Fruit fly (Drosophila melanogaster) whole organism, wandering third instar larva: Measurements from ENCODE around the gene MRG15.

Source experiments
- Abd-B ChIP-seq: fragments of >200 bp; optimal IDR thresholded peaks from 2 replicates; lab custom pipeline; 2017; ENCODE audit warnings: missing biosample characterization, missing genetic modification characterization
- CG32264 ChIP-seq: fragments of 200-800 bp; sonication (Bioruptor generic); optimal IDR thresholded peaks from 2 replicates; lab custom pipeline; 2016; ENCODE audit warnings: missing biosample characterization, missing genetic modification characterization
- CG9705 ChIP-seq: fragments of 200-800 bp; sonication (Bioruptor generic); optimal IDR thresholded peaks from 2 replicates; lab custom pipeline; 2018; ENCODE audit warnings: missing biosample characterization, mild to moderate bottlenecking, missing genetic modification characterization
- CrebA ChIP-seq: fragments of 200-800 bp; sonication (Bioruptor generic); optimal IDR thresholded peaks from 2 replicates; lab custom pipeline; 2016; ENCODE audit warnings: missing biosample characterization, mild to moderate bottlenecking, missing genetic modification characterization, borderline replicate concordance
- Dfd ChIP-seq: fragments of >200 bp; optimal IDR thresholded peaks from 2 replicates; lab custom pipeline; 2017; ENCODE audit warnings: missing biosample characterization, missing genetic modification characterization
- Dif ChIP-seq: fragments of 200-275, 200-300 bp; sonication (Bioruptor generic); optimal IDR thresholded peaks from 2 replicates; lab custom pipeline; 2018; ENCODE audit warnings: missing biosample characterization, missing genetic modification characterization; ENCODE audit not compliant: partially characterized antibody
- GATAd ChIP-seq: sonication (Bioruptor generic); optimal IDR thresholded peaks from 2 replicates; lab custom pipeline; 2016; ENCODE audit warnings: missing biosample characterization, missing genetic modification characterization
- HLH106 ChIP-seq: fragments of 200-800 bp; optimal IDR thresholded peaks from 3 replicates; lab custom pipeline; 2019; ENCODE audit warnings: missing biosample characterization, mild to moderate bottlenecking, missing genetic modification characterization, moderate library complexity
- Hnf4 ChIP-seq: fragments of 200-800 bp; sonication (Bioruptor generic); optimal IDR thresholded peaks from 2 replicates; lab custom pipeline; 2016; ENCODE audit warnings: missing biosample characterization, mild to moderate bottlenecking, missing genetic modification characterization
- Hr78 ChIP-seq: fragments of >200 bp; optimal IDR thresholded peaks from 2 replicates; lab custom pipeline; 2017; ENCODE audit warnings: missing biosample characterization, missing genetic modification characterization
- Hr83 ChIP-seq: fragments of 200-300 bp; sonication (Bioruptor generic); optimal IDR thresholded peaks from 2 replicates; lab custom pipeline; 2016; ENCODE audit warnings: missing biosample characterization, mild to moderate bottlenecking, missing genetic modification characterization, moderate library complexity; ENCODE audit not compliant: poor library complexity, severe bottlenecking
- Jra ChIP-seq: sonication (Bioruptor generic); optimal IDR thresholded peaks from 2 replicates; lab custom pipeline; 2016; ENCODE audit warnings: missing biosample characterization, missing genetic modification characterization
- Mio ChIP-seq: sonication (Bioruptor generic); optimal IDR thresholded peaks from 2 replicates; lab custom pipeline; 2016; ENCODE audit warnings: missing biosample characterization, missing genetic modification characterization
- Myc ChIP-seq: fragments of >200 bp; optimal IDR thresholded peaks from 2 replicates; lab custom pipeline; 2017
- N ChIP-seq: fragments of >200 bp; optimal IDR thresholded peaks from 2 replicates; lab custom pipeline; 2018; ENCODE audit warnings: missing biosample characterization, missing external identifiers, missing genetic modification characterization
- OdsH ChIP-seq: fragments of 200-800 bp; sonication (Bioruptor generic); optimal IDR thresholded peaks from 2 replicates; lab custom pipeline; 2016; ENCODE audit warnings: missing biosample characterization, mild to moderate bottlenecking, missing genetic modification characterization
- Rel ChIP-seq, 2 experiments: fragments of 200-800 bp; sonication (Bioruptor generic) in 1 of 2; optimal IDR thresholded peaks; 2 replicates in 1 of 2; 3 replicates in 1 of 2; lab custom pipeline; 2016 to 2019; ENCODE audit warnings: mild to moderate bottlenecking in 2 of 2, missing biosample characterization in 2 of 2, missing genetic modification characterization in 2 of 2, moderate library complexity in 1 of 2
- Sp1 ChIP-seq: fragments of 200-800 bp; sonication (Bioruptor generic); optimal IDR thresholded peaks from 3 replicates; lab custom pipeline; 2019; ENCODE audit warnings: missing biosample characterization, mild to moderate bottlenecking, missing genetic modification characterization, moderate library complexity
- Vsx2 ChIP-seq: fragments of 200-300, 225-300 bp; sonication (Bioruptor generic); optimal IDR thresholded peaks from 2 replicates; lab custom pipeline; 2018; ENCODE audit warnings: missing biosample characterization, missing genetic modification characterization; ENCODE audit not compliant: partially characterized antibody
- br ChIP-seq: fragments of 200-800 bp; sonication (Bioruptor generic); optimal IDR thresholded peaks from 2 replicates; lab custom pipeline; 2016; ENCODE audit warnings: missing biosample characterization, missing genetic modification characterization
- brk ChIP-seq: fragments of 200-800 bp; sonication (Bioruptor generic); optimal IDR thresholded peaks from 2 replicates; lab custom pipeline; 2016; ENCODE audit warnings: missing biosample characterization, mild to moderate bottlenecking, missing genetic modification characterization
- dl ChIP-seq, 2 experiments: fragments of 175-275, 200-275 bp in 1 of 2; fragments of 200-275 bp in 1 of 2; sonication (Bioruptor generic); optimal IDR thresholded peaks; lab custom pipeline; 2018; ENCODE audit warnings: mild to moderate bottlenecking in 2 of 2, missing biosample characterization in 2 of 2, missing genetic modification characterization in 2 of 2, moderate library complexity in 2 of 2; ENCODE audit not compliant: partially characterized antibody in 2 of 2, insufficient read depth in 1 of 2
- dmrt93B ChIP-seq: fragments of 200-800 bp; sonication (Bioruptor generic); optimal IDR thresholded peaks from 2 replicates; lab custom pipeline; 2018; ENCODE audit warnings: missing biosample characterization, mild to moderate bottlenecking, missing genetic modification characterization
- dsf ChIP-seq: sonication (Bioruptor generic); optimal IDR thresholded peaks from 2 replicates; lab custom pipeline; 2016; ENCODE audit warnings: missing biosample characterization, missing genetic modification characterization, borderline replicate concordance
- ey ChIP-seq: fragments of 200-800 bp; sonication (Bioruptor generic); optimal IDR thresholded peaks from 2 replicates; lab custom pipeline; 2016; ENCODE audit warnings: missing biosample characterization, missing genetic modification characterization
- foxo ChIP-seq, 2 experiments: fragments of 200-800 bp; sonication (Bioruptor generic); optimal IDR thresholded peaks; 2 replicates in 1 of 2; 3 replicates in 1 of 2; lab custom pipeline; 2016 to 2017; ENCODE audit warnings: missing biosample characterization in 2 of 2, missing genetic modification characterization in 2 of 2
- fru ChIP-seq: fragments of 200-800 bp; sonication (Bioruptor generic); optimal IDR thresholded peaks from 3 replicates; lab custom pipeline; 2016; ENCODE audit warnings: missing biosample characterization, mild to moderate bottlenecking, missing genetic modification characterization
- h ChIP-seq: fragments of 200-800 bp; sonication (Bioruptor generic); optimal IDR thresholded peaks from 3 replicates; lab custom pipeline; 2016; ENCODE audit warnings: missing biosample characterization, mild to moderate bottlenecking, missing genetic modification characterization
- jim ChIP-seq: fragments of 175-275, 200-325 bp; sonication (Bioruptor generic); optimal IDR thresholded peaks from 2 replicates; lab custom pipeline; 2016; ENCODE audit warnings: missing biosample characterization, mild to moderate bottlenecking, missing genetic modification characterization
- lola ChIP-seq: fragments of >200 bp; optimal IDR thresholded peaks from 2 replicates; lab custom pipeline; 2017; ENCODE audit warnings: missing biosample characterization, missing genetic modification characterization
- pan ChIP-seq: fragments of >200 bp; optimal IDR thresholded peaks from 2 replicates; lab custom pipeline; 2017
- psq ChIP-seq: fragments of 200-800 bp; sonication (Bioruptor generic); optimal IDR thresholded peaks from 3 replicates; lab custom pipeline; 2017; ENCODE audit warnings: missing biosample characterization, mild to moderate bottlenecking, missing genetic modification characterization, moderate library complexity
- rgr ChIP-seq: fragments of 200-800 bp; sonication (Bioruptor generic); optimal IDR thresholded peaks from 3 replicates; lab custom pipeline; 2016; ENCODE audit warnings: missing biosample characterization, mild to moderate bottlenecking, missing genetic modification characterization
- sage ChIP-seq: fragments of 200-800 bp; sonication (Bioruptor generic); optimal IDR thresholded peaks from 2 replicates; lab custom pipeline; 2016; ENCODE audit warnings: missing biosample characterization, mild to moderate bottlenecking, missing genetic modification characterization
- sv ChIP-seq: fragments of 200-800 bp; sonication (Bioruptor generic); optimal IDR thresholded peaks from 3 replicates; lab custom pipeline; 2016; ENCODE audit warnings: missing biosample characterization, missing genetic modification characterization
- tai ChIP-seq: sonication (Bioruptor generic); optimal IDR thresholded peaks from 2 replicates; lab custom pipeline; 2016; ENCODE audit warnings: missing biosample characterization, missing genetic modification characterization
- usp ChIP-seq: fragments of >200 bp; optimal IDR thresholded peaks from 2 replicates; lab custom pipeline; 2017; ENCODE audit warnings: missing biosample characterization, missing genetic modification characterization
- woc ChIP-seq: sonication (Bioruptor generic); optimal IDR thresholded peaks from 2 replicates; lab custom pipeline; 2016; ENCODE audit warnings: missing biosample characterization, mild to moderate bottlenecking, missing genetic modification characterization

Gene MRG15

dm6 chr3R:15277926-15278869, at the start of gene MRG15, which contains the start of gene Tm1:
Gene MRG15 (minus strand): TSS chr3R:15278109.
Gene Tm1 (plus strand): TSS chr3R:15278220.
- TF ChIP-seq Hr83 (GFP tag; lab: Kevin White, UChicago) (no peak), Hnf4 (GFP tag; lab: Kevin White, UChicago) (peak; percentile 5), brk (GFP tag; lab: Kevin White, UChicago) (no peak), fru (GFP tag; lab: Kevin White, UChicago) (no peak), br (GFP tag; lab: Kevin White, UChicago) (no peak), GATAd (GFP tag; lab: Kevin White, UChicago) (no peak), CG32264 (no peak), tai (GFP tag; lab: Kevin White, UChicago) (no peak), Rel (GFP tag; optimal IDR thresholded peaks at IDR 0.05; lab: Kevin White, UChicago) (no peak), Rel (tag; optimal IDR thresholded peaks at IDR 0.05; lab: Kevin White, UChicago) (peak; percentile 1), rgr (GFP tag; lab: Kevin White, UChicago) (peak; percentile 60), Sp1 (no peak), CG9705 (GFP tag; lab: Kevin White, UChicago) (no peak), HLH106 (tag; lab: Kevin White, UChicago) (no peak), dl (GFP tag; optimal IDR thresholded peaks at IDR 0.05; lab: Kevin White, UChicago; ENCODE audit: insufficient read depth in 1 of 2, partially characterized antibody in 2 of 2) (no peak)
- TF ChIP-seq, all 38 proteins: peak for 3

dm6 chr3R:15320747-15321085, 42.8 kb upstream of the MRG15 start, which contains the start of gene ear:
Gene ear (plus strand): TSS chr3R:15320756.
- TF ChIP-seq GATAd (GFP tag; lab: Kevin White, UChicago) (no peak), Rel (GFP tag; optimal IDR thresholded peaks at IDR 0.05; lab: Kevin White, UChicago) (no peak), Rel (tag; optimal IDR thresholded peaks at IDR 0.05; lab: Kevin White, UChicago) (peak; percentile 14), lola (GFP tag; lab: Kevin White, UChicago) (no peak)

dm6 chr3R:15319912-15320746, 42.2 kb upstream of the MRG15 start, which contains the start of the genes CG6276 and CG44040:
Gene CG6276 (minus strand): TSS chr3R:15320069.
Gene CG44040 (plus strand): TSS chr3R:15320378.
- no peak for TF ChIP-seq dmrt93B
- TF ChIP-seq OdsH: peak; percentile 38
- peak; percentile 69 for TF ChIP-seq rgr (GFP tag; lab: Kevin White, UChicago)
- no peak for TF ChIP-seq CrebA (GFP tag; lab: Kevin White, UChicago)
- no peak for TF ChIP-seq CG32264
- no peak for TF ChIP-seq GATAd (GFP tag; lab: Kevin White, UChicago)
- peak; percentile 47 for TF ChIP-seq CG9705 (GFP tag; lab: Kevin White, UChicago)
- no peak for TF ChIP-seq dl (GFP tag; optimal IDR thresholded peaks at IDR 0.05; lab: Kevin White, UChicago; ENCODE audit: insufficient read depth in 1 of 2, partially characterized antibody in 2 of 2)
- TF ChIP-seq sv (GFP tag; lab: Kevin White, UChicago): no peak
- no peak for TF ChIP-seq Dfd
- TF ChIP-seq woc (GFP tag; lab: Kevin White, UChicago): peak; percentile 63
- TF ChIP-seq pan (lab: Kevin White, UChicago): no peak
- TF ChIP-seq Rel (GFP tag; optimal IDR thresholded peaks at IDR 0.05; lab: Kevin White, UChicago): no peak
- peak; percentile 82 for TF ChIP-seq Rel (tag; optimal IDR thresholded peaks at IDR 0.05; lab: Kevin White, UChicago)
- no peak for TF ChIP-seq usp (GFP tag; lab: Kevin White, UChicago)
- peak; percentile 58 for TF ChIP-seq fru (GFP tag; lab: Kevin White, UChicago)
- TF ChIP-seq lola (GFP tag; lab: Kevin White, UChicago): no peak
- TF ChIP-seq Mio (GFP tag; lab: Kevin White, UChicago): no peak
- no peak for TF ChIP-seq Vsx2 (GFP tag; lab: Kevin White, UChicago)
- peak; percentile 19 for TF ChIP-seq psq
- TF ChIP-seq Jra (GFP tag; lab: Kevin White, UChicago): no peak
- peak in 1 of 2 experiments; percentile 59 for TF ChIP-seq foxo (GFP tag; optimal IDR thresholded peaks at IDR 0.05; lab: Kevin White, UChicago)
- no peak for TF ChIP-seq br (GFP tag; lab: Kevin White, UChicago)
- TF ChIP-seq Sp1: no peak
- TF ChIP-seq Hnf4 (GFP tag; lab: Kevin White, UChicago): no peak
- TF ChIP-seq brk (GFP tag; lab: Kevin White, UChicago): no peak
- peak; percentile 45 for TF ChIP-seq Hr83 (GFP tag; lab: Kevin White, UChicago)
- TF ChIP-seq jim (GFP tag; lab: Kevin White, UChicago): no peak
- no peak for TF ChIP-seq Hr78 (GFP tag; lab: Kevin White, UChicago)
- no peak for TF ChIP-seq Dif (GFP tag; lab: Kevin White, UChicago)
- no peak for TF ChIP-seq N
- no peak for TF ChIP-seq tai (GFP tag; lab: Kevin White, UChicago)
- TF ChIP-seq sage (GFP tag; lab: Kevin White, UChicago): no peak
- peak; percentile 58 for TF ChIP-seq ey (GFP tag; lab: Kevin White, UChicago)
- peak; percentile 20 for TF ChIP-seq Myc (lab: Kevin White, UChicago)
- peak; percentile 52 for TF ChIP-seq h (GFP tag; lab: Kevin White, UChicago)
- no peak for TF ChIP-seq dsf (GFP tag; lab: Kevin White, UChicago)
- no peak for TF ChIP-seq Abd-B (GFP tag; lab: Kevin White, UChicago)
- peak; percentile 63 for TF ChIP-seq HLH106 (tag; lab: Kevin White, UChicago)
